Fruit fly (Drosophila melanogaster) whole organism, embryonic: ENCODE measurements around the gene Eip63E.

Source experiments
- Ada2b ChIP-seq: fragments of 200-800 bp; sonication (Bioruptor generic); IDR thresholded peaks from 2 replicates; pipeline ENCODE4 v1.3.6; 2022; ENCODE audit warnings: missing biosample characterization, missing genetic modification characterization
- BEAF-32 ChIP-seq: fragments of 200-800 bp; sonication (Bioruptor generic); optimal IDR thresholded peaks from 3 replicates; lab custom pipeline; 2017; ENCODE audit warnings: missing biosample characterization, missing genetic modification characterization, mild to moderate bottlenecking, moderate library complexity, missing genetic modification reagents
- Bdp1 ChIP-seq: fragments of 200-800 bp; sonication (Bioruptor generic); optimal IDR thresholded peaks from 3 replicates; lab custom pipeline; 2016; ENCODE audit warnings: missing biosample characterization, missing genetic modification characterization
- Bteb2 ChIP-seq: fragments of 200-800 bp; sonication (Bioruptor generic); optimal IDR thresholded peaks from 2 replicates; lab custom pipeline; 2016; ENCODE audit warnings: missing biosample characterization, missing genetic modification characterization
- CG10366 ChIP-seq: fragments of 200-800 bp; sonication (Bioruptor generic); IDR thresholded peaks from 2 replicates; pipeline ENCODE4 v1.3.6; 2022; ENCODE audit warnings: missing biosample characterization, missing genetic modification characterization
- CG10462 ChIP-seq: fragments of 200-800 bp; sonication (Bioruptor generic); optimal IDR thresholded peaks from 2 replicates; lab custom pipeline; 2016; ENCODE audit warnings: missing biosample characterization, missing genetic modification characterization
- CG11093 ChIP-seq: fragments of 200-800 bp; sonication (Bioruptor generic); IDR thresholded peaks from 3 replicates; pipeline ENCODE4 v1.3.6; 2022; ENCODE audit warnings: missing biosample characterization, missing genetic modification characterization
- CG11398 ChIP-seq: fragments of 200-800 bp; sonication (Bioruptor generic); optimal IDR thresholded peaks from 2 replicates; lab custom pipeline; 2016; ENCODE audit warnings: missing biosample characterization, missing genetic modification characterization
- CG1233 ChIP-seq: fragments of 200-800 bp; sonication (Bioruptor generic); optimal IDR thresholded peaks from 4 replicates; lab custom pipeline; 2018; ENCODE audit warnings: missing biosample characterization, mild to moderate bottlenecking, missing genetic modification characterization
- CG1602 ChIP-seq: fragments of 200-800 bp; sonication (Bioruptor generic); optimal IDR thresholded peaks from 3 replicates; lab custom pipeline; 2016; ENCODE audit warnings: missing biosample characterization, missing genetic modification characterization
- CG1647 ChIP-seq: fragments of 200-800 bp; sonication (Bioruptor generic); optimal IDR thresholded peaks from 3 replicates; lab custom pipeline; 2016; ENCODE audit warnings: missing biosample characterization, missing genetic modification characterization
- CG17361 ChIP-seq: fragments of 200-800 bp; sonication (Bioruptor generic); IDR thresholded peaks from 3 replicates; pipeline ENCODE4 v1.3.6; 2022; ENCODE audit warnings: missing biosample characterization, missing genetic modification characterization
- CG1832 ChIP-seq: fragments of 200-800 bp; sonication (Bioruptor generic); optimal IDR thresholded peaks from 2 replicates; lab custom pipeline; 2017; ENCODE audit warnings: missing biosample characterization, mild to moderate bottlenecking, missing genetic modification characterization, inconsistent platforms
- CG3847 ChIP-seq: fragments of 200-800 bp; sonication (Bioruptor generic); IDR thresholded peaks from 2 replicates; pipeline ENCODE4 v1.3.6; 2022; ENCODE audit warnings: missing biosample characterization, missing genetic modification characterization
- CG4282 ChIP-seq: fragments of 200-800 bp; sonication (Bioruptor generic); optimal IDR thresholded peaks from 2 replicates; lab custom pipeline; 2016; ENCODE audit warnings: missing biosample characterization, missing genetic modification characterization
- CG6175 ChIP-seq: fragments of 200-800 bp; sonication (Bioruptor generic); IDR thresholded peaks from 3 replicates; pipeline ENCODE4 v1.3.6; 2022; ENCODE audit warnings: missing biosample characterization, missing genetic modification characterization
- CG6854 ChIP-seq: fragments of 200-800 bp; sonication (Bioruptor generic); optimal IDR thresholded peaks from 3 replicates; lab custom pipeline; 2017; ENCODE audit warnings: missing biosample characterization, mild to moderate bottlenecking, missing genetic modification characterization
- CG8924 ChIP-seq: fragments of 200-800 bp; optimal IDR thresholded peaks from 3 replicates; lab custom pipeline; 2019; ENCODE audit warnings: missing biosample characterization, mild to moderate bottlenecking, missing genetic modification characterization, moderate library complexity
- CG8944 ChIP-seq: fragments of 200-800 bp; sonication (Bioruptor generic); optimal IDR thresholded peaks from 3 replicates; lab custom pipeline; 2016; ENCODE audit warnings: missing biosample characterization, missing genetic modification characterization
- D ChIP-seq, 2 experiments: fragments of 200-800 bp in 1 of 2; fragments of >200 bp in 1 of 2; sonication (Bioruptor generic) in 1 of 2; optimal IDR thresholded peaks; 2 replicates in 1 of 2; 3 replicates in 1 of 2; lab custom pipeline; 2017; ENCODE audit warnings: mild to moderate bottlenecking in 1 of 2, missing biosample characterization in 1 of 2, missing genetic modification characterization in 1 of 2, missing genetic modification reagents in 1 of 2
- E2f1 ChIP-seq: fragments of 200-800 bp; sonication (Bioruptor generic); IDR thresholded peaks from 2 replicates; pipeline ENCODE4 v1.3.6; 2022; ENCODE audit warnings: missing biosample characterization, missing genetic modification characterization
- Eip74EF ChIP-seq, 2 experiments: fragments of 200-800 bp in 1 of 2; fragments of >200 bp in 1 of 2; sonication (Bioruptor generic) in 1 of 2; optimal IDR thresholded peaks; 2 replicates each; lab custom pipeline; 2017 to 2019; ENCODE audit warnings: missing biosample characterization in 2 of 2, missing genetic modification characterization in 2 of 2, mild to moderate bottlenecking in 1 of 2, moderate library complexity in 1 of 2
- Fer2 ChIP-seq: fragments of 200-800 bp; sonication (Bioruptor generic); optimal IDR thresholded peaks from 2 replicates; lab custom pipeline; 2018; ENCODE audit warnings: missing biosample characterization, mild to moderate bottlenecking, missing genetic modification characterization, moderate library complexity
- Gug ChIP-seq: fragments of 200-800 bp; sonication (Bioruptor generic); IDR thresholded peaks from 4 replicates; pipeline ENCODE4 v1.3.6; 2022; ENCODE audit warnings: missing biosample characterization, missing genetic modification characterization
- HHEX ChIP-seq: fragments of 200-800 bp; sonication (Bioruptor generic); optimal IDR thresholded peaks from 3 replicates; lab custom pipeline; 2017; ENCODE audit warnings: missing biosample characterization, mild to moderate bottlenecking, missing genetic modification characterization, missing genetic modification reagents
- Hey ChIP-seq: fragments of 200-800 bp; sonication (Bioruptor generic); optimal IDR thresholded peaks from 3 replicates; lab custom pipeline; 2018; ENCODE audit warnings: missing biosample characterization, mild to moderate bottlenecking, missing genetic modification characterization
- Hr78 ChIP-seq, 2 experiments: fragments of 200-800 bp in 1 of 2; fragments of >200 bp in 1 of 2; sonication (Bioruptor generic) in 1 of 2; optimal IDR thresholded peaks; 2 replicates each; lab custom pipeline; 2017 to 2019; ENCODE audit warnings: missing biosample characterization in 2 of 2, missing genetic modification characterization in 2 of 2, mild to moderate bottlenecking in 1 of 2, moderate library complexity in 1 of 2
- NC2α ChIP-seq: fragments of 200-800 bp; sonication (Bioruptor generic); optimal IDR thresholded peaks from 2 replicates; lab custom pipeline; 2016; ENCODE audit warnings: missing biosample characterization, missing genetic modification characterization
- Optix ChIP-seq: fragments of 200-800 bp; sonication (Bioruptor generic); IDR thresholded peaks from 3 replicates; pipeline ENCODE4 v1.3.6; 2022; ENCODE audit warnings: missing biosample characterization, missing genetic modification characterization
- Poxn ChIP-seq: fragments of 200-800 bp; sonication (Bioruptor generic); IDR thresholded peaks from 2 replicates; pipeline ENCODE4 v1.3.6; 2022; ENCODE audit warnings: missing biosample characterization, missing genetic modification characterization
- Xbp1 ChIP-seq: fragments of 200-800 bp; sonication (Bioruptor generic); optimal IDR thresholded peaks from 3 replicates; lab custom pipeline; 2016; ENCODE audit warnings: missing biosample characterization, mild to moderate bottlenecking, missing genetic modification characterization
- ab ChIP-seq: fragments of 200-800 bp; sonication (Bioruptor generic); optimal IDR thresholded peaks from 2 replicates; lab custom pipeline; 2016; ENCODE audit warnings: missing biosample characterization, missing genetic modification characterization
- cg ChIP-seq: fragments of 200-800 bp; sonication (Bioruptor generic); optimal IDR thresholded peaks from 3 replicates; lab custom pipeline; 2019; ENCODE audit warnings: missing biosample characterization, mild to moderate bottlenecking, missing genetic modification characterization, moderate library complexity
- da ChIP-seq: fragments of 200-800 bp; sonication (Bioruptor generic); optimal IDR thresholded peaks from 2 replicates; lab custom pipeline; 2016; ENCODE audit warnings: missing biosample characterization, missing genetic modification characterization
- eyg ChIP-seq: fragments of 200-800 bp; sonication (Bioruptor generic); optimal IDR thresholded peaks from 3 replicates; lab custom pipeline; 2016; ENCODE audit warnings: missing biosample characterization, missing genetic modification characterization
- ftz-f1 ChIP-seq: fragments of 200-800 bp; sonication (Bioruptor generic); optimal IDR thresholded peaks from 2 replicates; lab custom pipeline; 2016; ENCODE audit warnings: missing biosample characterization, missing genetic modification characterization
- gem ChIP-seq: fragments of 200-800 bp; sonication (Bioruptor generic); optimal IDR thresholded peaks from 2 replicates; lab custom pipeline; 2019; ENCODE audit warnings: missing biosample characterization, mild to moderate bottlenecking, missing genetic modification characterization, moderate library complexity
- gro ChIP-seq: fragments of 200-800 bp; sonication (Bioruptor generic); optimal IDR thresholded peaks from 2 replicates; lab custom pipeline; 2016; ENCODE audit warnings: missing biosample characterization, missing genetic modification characterization
- kah ChIP-seq: fragments of 200-800 bp; sonication (Bioruptor generic); optimal IDR thresholded peaks from 2 replicates; lab custom pipeline; 2018; ENCODE audit warnings: missing biosample characterization, mild to moderate bottlenecking, missing genetic modification characterization
- kay ChIP-seq: fragments of 200-800 bp; sonication (Bioruptor generic); optimal IDR thresholded peaks from 2 replicates; lab custom pipeline; 2016; ENCODE audit warnings: missing biosample characterization, missing genetic modification characterization
- lilli ChIP-seq: fragments of 200-800 bp; sonication (Bioruptor generic); optimal IDR thresholded peaks from 3 replicates; lab custom pipeline; 2016; ENCODE audit warnings: missing biosample characterization, missing genetic modification characterization
- mam ChIP-seq: fragments of 200-800 bp; sonication (Bioruptor generic); optimal IDR thresholded peaks from 3 replicates; lab custom pipeline; 2016; ENCODE audit warnings: missing biosample characterization, missing genetic modification characterization
- nau ChIP-seq: fragments of 200-800 bp; sonication (Bioruptor generic); optimal IDR thresholded peaks from 3 replicates; lab custom pipeline; 2017; ENCODE audit warnings: missing biosample characterization, mild to moderate bottlenecking, missing genetic modification characterization, missing genetic modification reagents
- oc ChIP-seq: fragments of 200-800 bp; sonication (Bioruptor generic); optimal IDR thresholded peaks from 2 replicates; lab custom pipeline; 2018; ENCODE audit warnings: missing biosample characterization, mild to moderate bottlenecking, missing genetic modification characterization, moderate library complexity
- pfk ChIP-seq: fragments of 200-800 bp; sonication (Bioruptor generic); optimal IDR thresholded peaks from 2 replicates; lab custom pipeline; 2018; ENCODE audit warnings: missing biosample characterization, mild to moderate bottlenecking, missing genetic modification characterization, moderate library complexity
- sim ChIP-seq: fragments of 200-800 bp; sonication (Bioruptor generic); IDR thresholded peaks from 2 replicates; pipeline ENCODE4 v1.3.6; 2022; ENCODE audit warnings: missing biosample characterization, missing genetic modification characterization
- sima ChIP-seq: fragments of 200-800 bp; sonication (Bioruptor generic); optimal IDR thresholded peaks from 2 replicates; lab custom pipeline; 2016; ENCODE audit warnings: missing biosample characterization, missing genetic modification characterization
- sisA ChIP-seq: fragments of 200-800 bp; sonication (Bioruptor generic); IDR thresholded peaks from 2 replicates; pipeline ENCODE4 v1.3.6; 2022; ENCODE audit warnings: missing biosample characterization, missing genetic modification characterization
- trh ChIP-seq: fragments of 200-800 bp; sonication (Bioruptor generic); optimal IDR thresholded peaks from 2 replicates; lab custom pipeline; 2016; ENCODE audit warnings: missing biosample characterization, missing genetic modification characterization
- tup ChIP-seq: fragments of 200-800 bp; sonication (Bioruptor generic); optimal IDR thresholded peaks from 2 replicates; lab custom pipeline; 2016; ENCODE audit warnings: missing biosample characterization, mild to moderate bottlenecking, missing genetic modification characterization, moderate library complexity
- unpg ChIP-seq: fragments of 200-800 bp; sonication (Bioruptor generic); optimal IDR thresholded peaks from 3 replicates; lab custom pipeline; 2018; ENCODE audit warnings: missing biosample characterization, mild to moderate bottlenecking, missing genetic modification characterization, moderate library complexity

The Eip63E gene

DNA sequence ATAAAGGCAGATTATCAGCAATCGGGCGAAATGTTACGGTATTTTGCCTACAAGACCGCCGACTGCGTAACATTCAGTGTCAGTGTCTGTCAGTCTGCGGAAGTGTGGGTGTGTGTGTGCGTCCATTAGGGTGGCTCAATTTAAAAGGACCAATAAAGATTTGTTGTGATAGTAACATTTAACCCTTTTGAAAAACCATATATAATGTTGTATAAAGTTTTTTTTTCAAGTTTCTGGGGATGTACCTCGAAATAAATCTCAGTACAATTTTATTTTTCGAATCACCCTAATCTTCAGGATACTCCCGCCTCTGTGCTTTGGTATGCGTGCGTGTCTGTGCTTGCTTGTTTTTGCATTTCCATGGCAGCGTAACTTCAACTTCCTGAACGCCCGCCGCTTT lies 42.8 kb upstream of the Eip63E start (continued):
- TF ChIP-seq eyg (GFP tag; lab: Kevin White, UChicago) (no peak), BEAF-32 (GFP tag; lab: Kevin White, UChicago) (no peak), CG8924 (tag; lab: Kevin White, UChicago) (peak; percentile 77), CG11093 (GFP tag; lab: Robert Waterston, UW) (no peak), ftz-f1 (GFP tag; lab: Kevin White, UChicago) (no peak), CG6175 (GFP tag; lab: Robert Waterston, UW) (no peak), sima (no peak), da (no peak), Bdp1 (GFP tag; lab: Kevin White, UChicago) (no peak), NC2α (GFP tag; lab: Kevin White, UChicago) (peak; percentile 47), oc (tag; lab: Kevin White, UChicago) (peak; percentile 51), gro (GFP tag; lab: Kevin White, UChicago) (peak; percentile 61), cg (peak; percentile 21), CG1647 (GFP tag; lab: Kevin White, UChicago) (peak; percentile 35), Xbp1 (peak; percentile 61), CG8944 (peak; percentile 2), D (optimal IDR thresholded peaks at IDR 0.05; lab: Kevin White, UChicago) (no peak), D (GFP tag; optimal IDR thresholded peaks at IDR 0.05; lab: Kevin White, UChicago) (peak; percentile 41), Hey (tag; lab: Kevin White, UChicago) (peak; percentile 48), CG11398 (GFP tag; lab: Kevin White, UChicago) (no peak), ab (GFP tag; lab: Kevin White, UChicago) (no peak), pfk (no peak), trh (GFP tag; lab: Kevin White, UChicago) (no peak), Optix (GFP tag; lab: Robert Waterston, UW) (peak; percentile 47; the same call in 1 of the 3 replicates), Gug (GFP tag; lab: Robert Waterston, UW) (peak; percentile 22; the same call in 1 of the 4 replicates), CG10366 (GFP tag; lab: Robert Waterston, UW) (peak; percentile 63), tup (GFP tag; lab: Kevin White, UChicago) (peak; percentile 14), gem (tag; lab: Kevin White, UChicago) (peak; percentile 79), E2f1 (GFP tag; lab: Robert Waterston, UW) (peak; percentile 65), CG1832 (GFP tag; lab: Kevin White, UChicago) (no peak), kay (GFP tag; lab: Kevin White, UChicago) (no peak), CG6854 (peak; percentile 85), unpg (peak; percentile 81), kah (GFP tag; lab: Kevin White, UChicago) (peak; percentile 7), CG10462 (no peak), CG17361 (peak; percentile 13; the same call in 1 of the 3 replicates), mam (GFP tag; lab: Kevin White, UChicago) (peak; percentile 66), lilli (GFP tag; lab: Kevin White, UChicago) (peak; percentile 83), HHEX (GFP tag; lab: Kevin White, UChicago) (peak; percentile 78), CG3847 (GFP tag; lab: Robert Waterston, UW) (peak; percentile 56), Hr78 (GFP tag; optimal IDR thresholded peaks at IDR 0.05; lab: Kevin White, UChicago) (no peak), CG1233 (peak; percentile 45), Fer2 (tag; lab: Kevin White, UChicago) (peak; percentile 72), Poxn (no peak), sisA (peak; percentile 39; the same call in 1 of the 2 replicates), sim (GFP tag; lab: Robert Waterston, UW) (no peak), Bteb2 (peak; percentile 56), Ada2b (GFP tag; lab: Robert Waterston, UW) (peak; percentile 79), nau (GFP tag; lab: Kevin White, UChicago) (peak; percentile 63), CG1602 (GFP tag; lab: Kevin White, UChicago) (no peak), CG4282 (GFP tag; lab: Kevin White, UChicago) (no peak), Eip74EF (GFP tag; optimal IDR thresholded peaks at IDR 0.05; lab: Kevin White, UChicago) (peak in 1 of 2 experiments; percentile 29)
